Worm (Caenorhabditis elegans) whole organism, mixed stage, embryonic: Measurements from ENCODE around the gene F49C5.7.

Experiments used
- blmp-1 ChIP-seq: fragments of 150-350 bp; optimal IDR thresholded peaks from 2 replicates; lab custom pipeline; 2014; ENCODE audit warnings: missing biosample characterization, missing genetic modification characterization
- ceh-39 ChIP-seq: fragments of 150-350 bp; optimal IDR thresholded peaks from 2 replicates; lab custom pipeline; 2014; ENCODE audit warnings: missing biosample characterization, missing genetic modification characterization
- ceh-83 ChIP-seq: fragments of 200-800 bp; sonication (Bioruptor generic); optimal IDR thresholded peaks from 2 replicates; lab custom pipeline; 2018; ENCODE audit warnings: mild to moderate bottlenecking, missing genetic modification characterization, missing compliant biosample characterization
- lin-13 ChIP-seq: fragments of 150-350 bp; optimal IDR thresholded peaks from 2 replicates; lab custom pipeline; 2014; ENCODE audit warnings: missing biosample characterization, missing genetic modification characterization
- nhr-12 ChIP-seq: fragments of 150-350 bp; optimal IDR thresholded peaks from 2 replicates; lab custom pipeline; 2014; ENCODE audit warnings: missing biosample characterization, missing genetic modification characterization
- nhr-237 ChIP-seq: fragments of 150-350 bp; optimal IDR thresholded peaks from 2 replicates; lab custom pipeline; 2014; ENCODE audit warnings: missing biosample characterization, missing genetic modification characterization
- nhr-28 ChIP-seq: fragments of 150-350 bp; optimal IDR thresholded peaks from 2 replicates; lab custom pipeline; 2014; ENCODE audit warnings: missing biosample characterization, missing genetic modification characterization
- nhr-76 ChIP-seq: sonication (generic microtip); optimal IDR thresholded peaks from 2 replicates; lab custom pipeline; 2017; ENCODE audit warnings: missing biosample characterization, missing genetic modification characterization
- pha-4 ChIP-seq: fragments of 150-350 bp; optimal IDR thresholded peaks from 2 replicates; lab custom pipeline; 2018; ENCODE audit warnings: missing biosample characterization, missing genetic modification reagents, missing genetic modification characterization
- unc-62 ChIP-seq: fragments of 150-350 bp; optimal IDR thresholded peaks from 2 replicates; lab custom pipeline; 2014; ENCODE audit warnings: missing biosample characterization, missing genetic modification reagents, missing genetic modification characterization

- no peak for TF ChIP-seq nhr-28
- TF ChIP-seq nhr-76 (tag; lab: Kevin White, UChicago): no peak
- TF ChIP-seq ceh-39 (tag; lab: Kevin White, UChicago): no peak
- no peak for TF ChIP-seq lin-13 (tag; lab: Kevin White, UChicago)
- TF ChIP-seq nhr-237 (tag; lab: Kevin White, UChicago): no peak
- no peak for TF ChIP-seq blmp-1
- TF ChIP-seq pha-4 (tag; lab: Kevin White, UChicago): no peak
- TF ChIP-seq ceh-83 (GFP tag; lab: Kevin White, UChicago): no peak
- no peak for TF ChIP-seq unc-62 (GFP tag; lab: Kevin White, UChicago)
- no peak for TF ChIP-seq nhr-12 (tag; lab: Kevin White, UChicago)
Observed at ce11 chrII:12544533-12544932, 21.4 kb upstream of the F49C5.7 start, which contains the start of gene F49C5.9.
